Fruit fly (Drosophila melanogaster) whole organism, embryonic: Measurements from ENCODE around the gene flfl.

Source experiments
- Aef1 ChIP-seq: fragments of 200-800 bp; sonication (Bioruptor generic); IDR thresholded peaks from 3 replicates; pipeline ENCODE4 v1.3.6; 2022; ENCODE audit warnings: missing biosample characterization, missing genetic modification characterization
- CG1024 ChIP-seq: fragments of 200-800 bp; sonication (Bioruptor generic); IDR thresholded peaks from 2 replicates; pipeline ENCODE4 v1.3.6; 2022; ENCODE audit warnings: missing biosample characterization, missing genetic modification characterization
- CG10565 ChIP-seq: fragments of 200-800 bp; sonication (Bioruptor generic); optimal IDR thresholded peaks from 3 replicates; lab custom pipeline; 2016; ENCODE audit warnings: missing biosample characterization, mild to moderate bottlenecking, missing genetic modification characterization
- CG10959 ChIP-seq: fragments of 200-800 bp; sonication (Bioruptor generic); IDR thresholded peaks from 2 replicates; pipeline ENCODE4 v1.3.6; 2022; ENCODE audit warnings: missing biosample characterization, missing genetic modification characterization
- CG11504 ChIP-seq: fragments of 200-800 bp; sonication (Bioruptor generic); optimal IDR thresholded peaks from 3 replicates; lab custom pipeline; 2019; ENCODE audit warnings: missing biosample characterization, mild to moderate bottlenecking, missing genetic modification characterization, moderate library complexity
- CG12071 ChIP-seq: fragments of 200-800 bp; sonication (Bioruptor generic); optimal IDR thresholded peaks from 3 replicates; lab custom pipeline; 2018; ENCODE audit warnings: missing biosample characterization, mild to moderate bottlenecking, missing genetic modification characterization
- CG13624 ChIP-seq: fragments of 200-800 bp; sonication (Bioruptor generic); optimal IDR thresholded peaks from 2 replicates; lab custom pipeline; 2016; ENCODE audit warnings: missing biosample characterization, missing genetic modification characterization
- CG13775 ChIP-seq: fragments of 200-800 bp; sonication (Bioruptor generic); optimal IDR thresholded peaks from 3 replicates; lab custom pipeline; 2017; ENCODE audit warnings: missing biosample characterization, mild to moderate bottlenecking, missing genetic modification characterization
- CG14710 ChIP-seq: fragments of 200-800 bp; sonication (Bioruptor generic); optimal IDR thresholded peaks from 3 replicates; lab custom pipeline; 2019; ENCODE audit warnings: missing biosample characterization, mild to moderate bottlenecking, missing genetic modification characterization, moderate library complexity
- CG1603 ChIP-seq: fragments of 200-800 bp; sonication (Bioruptor generic); optimal IDR thresholded peaks from 2 replicates; lab custom pipeline; 2019; ENCODE audit warnings: missing biosample characterization, mild to moderate bottlenecking, missing genetic modification characterization, moderate library complexity
- CG17328 ChIP-seq: fragments of 200-800 bp; sonication (Bioruptor generic); IDR thresholded peaks from 2 replicates; pipeline ENCODE4 v1.3.6; 2022; ENCODE audit warnings: missing biosample characterization, missing genetic modification characterization
- CG17802 ChIP-seq: fragments of 200-800 bp; sonication (Bioruptor generic); optimal IDR thresholded peaks from 2 replicates; lab custom pipeline; 2018; ENCODE audit warnings: missing biosample characterization, mild to moderate bottlenecking, missing genetic modification characterization, moderate library complexity
- CG18011 ChIP-seq: fragments of 200-800 bp; sonication (Bioruptor generic); optimal IDR thresholded peaks from 2 replicates; lab custom pipeline; 2017; ENCODE audit warnings: missing biosample characterization, missing genetic modification characterization, mild to moderate bottlenecking, moderate library complexity, missing genotype
- CG18476 ChIP-seq: fragments of 200-800 bp; sonication (Bioruptor generic); optimal IDR thresholded peaks from 2 replicates; lab custom pipeline; 2016; ENCODE audit warnings: missing biosample characterization, mild to moderate bottlenecking, missing genetic modification characterization
- CG18619 ChIP-seq: fragments of 200-800 bp; sonication (Bioruptor generic); optimal IDR thresholded peaks from 3 replicates; lab custom pipeline; 2017; ENCODE audit warnings: missing biosample characterization, mild to moderate bottlenecking, missing genetic modification characterization
- CG2120 ChIP-seq: fragments of 200-800 bp; sonication (Bioruptor generic); optimal IDR thresholded peaks from 3 replicates; lab custom pipeline; 2016; ENCODE audit warnings: missing biosample characterization, missing genetic modification characterization
- CG2889 ChIP-seq: fragments of 200-800 bp; sonication (Bioruptor generic); IDR thresholded peaks from 3 replicates; pipeline ENCODE4 v1.3.6; 2022; ENCODE audit warnings: missing biosample characterization, missing genetic modification characterization
- CG3281 ChIP-seq: fragments of 200-800 bp; sonication (Bioruptor generic); optimal IDR thresholded peaks from 3 replicates; lab custom pipeline; 2017; ENCODE audit warnings: missing biosample characterization, mild to moderate bottlenecking, missing genetic modification characterization
- CG4730 ChIP-seq: fragments of 200-800 bp; sonication (Bioruptor generic); IDR thresholded peaks from 2 replicates; pipeline ENCODE4 v1.3.6; 2022; ENCODE audit warnings: missing biosample characterization, missing genetic modification characterization
- CG6175 ChIP-seq: fragments of 200-800 bp; sonication (Bioruptor generic); IDR thresholded peaks from 3 replicates; pipeline ENCODE4 v1.3.6; 2022; ENCODE audit warnings: missing biosample characterization, missing genetic modification characterization
- CG6683 ChIP-seq: fragments of 200-800 bp; sonication (Bioruptor generic); optimal IDR thresholded peaks from 2 replicates; lab custom pipeline; 2017; ENCODE audit warnings: missing biosample characterization, mild to moderate bottlenecking, missing genetic modification characterization, missing genetic modification reagents
- CG6765 ChIP-seq: fragments of 200-800 bp; sonication (Bioruptor generic); optimal IDR thresholded peaks from 3 replicates; lab custom pipeline; 2017; ENCODE audit warnings: missing biosample characterization, mild to moderate bottlenecking, missing genetic modification characterization
- CG6791 ChIP-seq: fragments of 200-800 bp; sonication (Bioruptor generic); IDR thresholded peaks from 3 replicates; pipeline ENCODE4 v1.3.6; 2022; ENCODE audit warnings: missing biosample characterization, missing genetic modification characterization; ENCODE audit not compliant: partially characterized antibody
- CG8290 ChIP-seq, 3 experiments: fragments of 200-800 bp; sonication (Bioruptor generic); optimal IDR thresholded peaks; 2 replicates each; lab custom pipeline; 2016 to 2019; ENCODE audit warnings: missing biosample characterization in 3 of 3, missing genetic modification characterization in 3 of 3, mild to moderate bottlenecking in 2 of 3, moderate library complexity in 1 of 3
- CG9215 ChIP-seq: fragments of 200-800 bp; sonication (Bioruptor generic); IDR thresholded peaks from 2 replicates; pipeline ENCODE4 v1.3.6; 2022; ENCODE audit warnings: missing biosample characterization, missing genetic modification characterization
- CG9437 ChIP-seq: fragments of 200-800 bp; sonication (Bioruptor generic); optimal IDR thresholded peaks from 2 replicates; lab custom pipeline; 2018; ENCODE audit warnings: missing biosample characterization, mild to moderate bottlenecking, missing genetic modification characterization
- CHES-1-like ChIP-seq: fragments of 200-800 bp; sonication (Bioruptor generic); optimal IDR thresholded peaks from 2 replicates; lab custom pipeline; 2016; ENCODE audit warnings: missing biosample characterization, missing genetic modification characterization
- CoRest ChIP-seq: fragments of 200-800 bp; sonication (Bioruptor generic); optimal IDR thresholded peaks from 3 replicates; lab custom pipeline; 2018; ENCODE audit warnings: missing biosample characterization, mild to moderate bottlenecking, missing genetic modification characterization, moderate library complexity
- E2f2 ChIP-seq: fragments of 200-800 bp; sonication (Bioruptor generic); IDR thresholded peaks from 2 replicates; pipeline ENCODE4 v1.3.6; 2022; ENCODE audit warnings: missing biosample characterization, missing genetic modification characterization
- GATAe ChIP-seq: fragments of 200-800 bp; sonication (Bioruptor generic); conservative IDR thresholded peaks from 2 replicates; pipeline ENCODE4 v1.3.6; 2022; ENCODE audit warnings: missing biosample characterization, missing genetic modification characterization
- Kr ChIP-seq: fragments of 200-800 bp; sonication (Bioruptor generic); optimal IDR thresholded peaks from 2 replicates; lab custom pipeline; 2017; ENCODE audit warnings: missing biosample characterization, mild to moderate bottlenecking, missing genetic modification characterization
- MESR4 ChIP-seq: fragments of 200-800 bp; sonication (Bioruptor generic); optimal IDR thresholded peaks from 2 replicates; lab custom pipeline; 2018; ENCODE audit warnings: missing biosample characterization, mild to moderate bottlenecking, missing genetic modification characterization, moderate library complexity
- NFAT ChIP-seq: fragments of 200-800 bp; sonication (Bioruptor generic); IDR thresholded peaks from 2 replicates; pipeline ENCODE4 v1.3.6; 2022; ENCODE audit warnings: missing biosample characterization, missing genetic modification characterization
- Poxn ChIP-seq: fragments of 200-800 bp; sonication (Bioruptor generic); IDR thresholded peaks from 2 replicates; pipeline ENCODE4 v1.3.6; 2022; ENCODE audit warnings: missing biosample characterization, missing genetic modification characterization
- Sry-β ChIP-seq: fragments of 200-800 bp; sonication (Bioruptor generic); optimal IDR thresholded peaks from 2 replicates; lab custom pipeline; 2018; ENCODE audit warnings: missing biosample characterization, mild to moderate bottlenecking, missing genetic modification characterization, moderate library complexity
- Vsx1 ChIP-seq: fragments of 200-800 bp; sonication (Bioruptor generic); optimal IDR thresholded peaks from 2 replicates; lab custom pipeline; 2017; ENCODE audit warnings: missing biosample characterization, mild to moderate bottlenecking, missing genetic modification characterization, missing genetic modification reagents
- Xrp1 ChIP-seq: fragments of 200-800 bp; sonication (Bioruptor generic); IDR thresholded peaks from 2 replicates; pipeline ENCODE4 v1.3.6; 2022; ENCODE audit warnings: missing biosample characterization, missing genetic modification characterization
- az2 ChIP-seq: fragments of 200-800 bp; sonication (Bioruptor generic); optimal IDR thresholded peaks from 3 replicates; lab custom pipeline; 2016; ENCODE audit warnings: missing biosample characterization, missing genetic modification characterization
- cato ChIP-seq: fragments of 200-800 bp; sonication (Bioruptor generic); optimal IDR thresholded peaks from 2 replicates; lab custom pipeline; 2016; ENCODE audit warnings: missing biosample characterization, missing genetic modification characterization, borderline replicate concordance
- gem ChIP-seq: fragments of 200-800 bp; sonication (Bioruptor generic); optimal IDR thresholded peaks from 2 replicates; lab custom pipeline; 2019; ENCODE audit warnings: missing biosample characterization, mild to moderate bottlenecking, missing genetic modification characterization, moderate library complexity
- kay ChIP-seq: fragments of 200-800 bp; sonication (Bioruptor generic); optimal IDR thresholded peaks from 2 replicates; lab custom pipeline; 2016; ENCODE audit warnings: missing biosample characterization, missing genetic modification characterization
- peb ChIP-seq: fragments of 200-800 bp; sonication (Bioruptor generic); IDR thresholded peaks from 2 replicates; pipeline ENCODE4 v1.3.6; 2022; ENCODE audit warnings: missing biosample characterization, missing genetic modification characterization
- row ChIP-seq: fragments of 200-800 bp; sonication (Bioruptor generic); IDR thresholded peaks from 3 replicates; pipeline ENCODE4 v1.3.6; 2022; ENCODE audit warnings: missing biosample characterization, missing genetic modification characterization
- slbo ChIP-seq: fragments of 200-800 bp; sonication (Bioruptor generic); IDR thresholded peaks from 2 replicates; pipeline ENCODE4 v1.3.6; 2022; ENCODE audit warnings: missing biosample characterization, missing genetic modification characterization
- sqz ChIP-seq: fragments of 200-800 bp; sonication (Bioruptor generic); optimal IDR thresholded peaks from 3 replicates; lab custom pipeline; 2018; ENCODE audit warnings: missing biosample characterization, mild to moderate bottlenecking, missing genetic modification characterization
- stc ChIP-seq: fragments of 200-800 bp; sonication (Bioruptor generic); IDR thresholded peaks from 2 replicates; pipeline ENCODE4 v1.3.6; 2022; ENCODE audit warnings: missing biosample characterization, missing genetic modification characterization
- trem ChIP-seq: fragments of 200-800 bp; optimal IDR thresholded peaks from 3 replicates; lab custom pipeline; 2019; ENCODE audit warnings: missing biosample characterization, mild to moderate bottlenecking, missing genetic modification characterization, moderate library complexity
- wdn ChIP-seq: fragments of 200-800 bp; sonication (Bioruptor generic); IDR thresholded peaks from 2 replicates; pipeline ENCODE4 v1.3.6; 2022; ENCODE audit warnings: missing biosample characterization, missing genetic modification characterization

Gene flfl

DNA sequence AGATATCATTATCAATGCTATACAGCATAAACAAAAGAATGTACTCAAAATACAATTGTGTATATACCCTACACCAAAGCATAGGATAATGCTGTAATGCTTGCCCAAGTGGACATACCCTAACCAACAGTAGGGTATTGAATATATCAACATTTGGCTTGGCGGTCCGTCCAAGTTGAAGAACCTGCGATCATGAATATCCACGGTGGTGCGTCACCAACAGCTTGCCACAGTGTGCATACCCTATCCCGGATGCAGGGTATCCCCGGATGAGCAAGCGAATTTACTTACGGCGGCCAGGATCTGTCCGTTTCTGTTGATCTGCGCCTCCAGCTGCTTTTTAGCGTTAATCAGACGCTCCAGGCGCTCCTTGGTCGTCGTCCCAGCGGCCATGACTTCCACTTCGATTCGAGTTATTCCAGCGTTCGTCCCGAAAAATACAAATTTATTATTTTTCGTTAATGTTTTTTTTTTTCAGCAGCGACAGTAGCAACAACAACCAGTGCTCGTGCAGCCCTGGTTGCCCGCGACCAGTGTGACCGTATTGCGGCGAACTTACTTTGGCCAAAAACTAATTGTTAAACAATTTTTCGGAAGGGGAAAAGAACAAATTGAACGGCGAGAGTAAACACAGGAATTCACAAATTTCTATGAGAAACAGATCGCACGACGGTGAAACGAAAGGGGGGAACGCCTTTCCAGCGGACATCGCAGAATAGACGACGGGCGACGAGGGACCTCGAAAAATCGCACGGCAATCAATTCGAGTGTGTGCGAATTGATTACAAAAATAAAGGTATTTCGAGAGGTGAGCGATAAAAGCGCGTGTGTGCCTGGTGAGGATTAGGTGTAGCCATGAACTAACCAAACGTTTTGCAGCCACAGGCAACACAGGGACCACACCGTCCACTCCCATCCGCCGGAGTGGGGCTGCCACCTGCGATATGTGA lies 7.3 kb upstream of the flfl start, which contains the start of the genes Lkb1 and CG9588 (continued):
- TF ChIP-seq CG1603 (tag; lab: Kevin White, UChicago), result peak; percentile 63
- no peak for TF ChIP-seq gem
- no peak for TF ChIP-seq CG10565 (GFP tag; lab: Kevin White, UChicago)
- TF ChIP-seq slbo, result peak; percentile 90
- TF ChIP-seq CG4730 (GFP tag; lab: Robert Waterston, UW), result peak; percentile 60
- TF ChIP-seq CG2120, result peak; percentile 72
- peak; percentile 27 for TF ChIP-seq CoRest (tag; lab: Kevin White, UChicago)
- no peak for TF ChIP-seq Kr
- TF ChIP-seq CG3281 (GFP tag; lab: Kevin White, UChicago), result no peak
- no peak for TF ChIP-seq Sry-β (GFP tag; lab: Kevin White, UChicago)
- peak; percentile 77 for TF ChIP-seq CG2889
- peak; percentile 17 for TF ChIP-seq CG9437 (GFP tag; lab: Kevin White, UChicago)
- TF ChIP-seq cato (GFP tag; lab: Kevin White, UChicago), result no peak
- TF ChIP-seq Poxn, result no peak
- no peak for TF ChIP-seq CG12071 (GFP tag; lab: Kevin White, UChicago)
- TF ChIP-seq CG18619 (GFP tag; lab: Kevin White, UChicago), result peak; percentile 36
- TF ChIP-seq MESR4 (GFP tag; lab: Kevin White, UChicago), result peak; percentile 85
- no peak for TF ChIP-seq CG6765 (GFP tag; lab: Kevin White, UChicago)
- peak; percentile 70 for TF ChIP-seq CG9215 (GFP tag; lab: Robert Waterston, UW)
- TF ChIP-seq CG18476 (GFP tag; lab: Kevin White, UChicago), result peak; percentile 44
- no peak for TF ChIP-seq CG17802
- TF ChIP-seq stc (GFP tag; lab: Robert Waterston, UW), result no peak
- TF ChIP-seq CG18011 (GFP tag; lab: Kevin White, UChicago), result no peak
- TF ChIP-seq Vsx1, result no peak
- no peak for TF ChIP-seq CG8290 (GFP tag; optimal IDR thresholded peaks at IDR 0.05; lab: Kevin White, UChicago)
- TF ChIP-seq CG8290 (tag; optimal IDR thresholded peaks at IDR 0.05; lab: Kevin White, UChicago), result peak in 1 of 2 experiments; percentile 73
- peak; percentile 66 for TF ChIP-seq peb
- TF ChIP-seq CG6791, result peak; percentile 52; the same call in 2 of the 3 replicates
- peak; percentile 57; the same call in 1 of the 3 replicates for TF ChIP-seq CG6175 (GFP tag; lab: Robert Waterston, UW)
- peak; percentile 17 for TF ChIP-seq CG11504 (tag; lab: Kevin White, UChicago)
- peak; percentile 27 for TF ChIP-seq CG14710 (tag; lab: Kevin White, UChicago)
- TF ChIP-seq CG10959 (GFP tag; lab: Robert Waterston, UW), result peak; percentile 70
- TF ChIP-seq E2f2 (GFP tag; lab: Robert Waterston, UW), result peak; percentile 32; the same call in 1 of the 2 replicates
- 0 out of 2 replicates have a peak, but pooled peaks have one; percentile 16 for TF ChIP-seq GATAe
- peak; percentile 78 for TF ChIP-seq sqz (GFP tag; lab: Kevin White, UChicago)
- TF ChIP-seq row (GFP tag; lab: Robert Waterston, UW), result peak; percentile 81
- TF ChIP-seq Xrp1 (GFP tag; lab: Robert Waterston, UW), result peak; percentile 84
- peak; percentile 46 for TF ChIP-seq CHES-1-like (GFP tag; lab: Kevin White, UChicago)
- peak; percentile 36 for TF ChIP-seq az2 (GFP tag; lab: Kevin White, UChicago)
- peak; percentile 58 for TF ChIP-seq trem (tag; lab: Kevin White, UChicago)
- no peak for TF ChIP-seq CG6683 (GFP tag; lab: Kevin White, UChicago)
- peak; percentile 65 for TF ChIP-seq Aef1 (GFP tag; lab: Robert Waterston, UW)
- peak; percentile 45 for TF ChIP-seq CG13624 (GFP tag; lab: Kevin White, UChicago)
- TF ChIP-seq wdn, result peak; percentile 67
- TF ChIP-seq kay (GFP tag; lab: Kevin White, UChicago), result peak; percentile 11
- peak; percentile 83 for TF ChIP-seq CG17328 (GFP tag; lab: Robert Waterston, UW)
- TF ChIP-seq CG1024 (GFP tag; lab: Robert Waterston, UW), result peak; percentile 78
- TF ChIP-seq CG13775 (GFP tag; lab: Kevin White, UChicago), result peak; percentile 38
- peak; percentile 43 for TF ChIP-seq NFAT (GFP tag; lab: Robert Waterston, UW)
